3 fruit fly cellular contexts compared by ENCODE assay signal in the genomic region with DNA sequence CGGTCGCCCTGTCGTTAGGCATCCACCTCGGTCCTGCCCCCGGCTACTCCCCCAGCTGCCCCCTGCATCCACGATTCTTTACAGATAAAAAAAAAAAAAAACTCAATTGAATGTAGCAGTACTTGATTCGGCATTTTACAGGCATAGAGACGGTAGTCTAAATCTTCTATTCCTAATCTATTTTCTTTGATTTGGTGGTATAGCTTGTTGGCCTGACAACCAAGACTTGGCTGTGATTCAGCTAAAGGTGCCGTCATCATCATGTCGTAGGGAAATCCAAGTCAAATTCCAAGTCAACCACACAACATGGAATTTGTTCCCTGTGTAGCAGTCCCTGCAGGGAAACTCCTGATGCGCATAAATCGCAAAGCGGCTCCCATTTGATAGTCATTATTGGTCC.
TF ChIP-seq lines count a peak whose summit lies in the region.

No protein-coding gene starts in this region.

TF ChIP-seq in whole organism, prepupa, 60 proteins besides CTCF, POLR2A, EP300 and RAD21 (continues in another document):
- TF ChIP-seq cyc (GFP tag; optimal IDR thresholded peaks at IDR 0.05; lab: Kevin White, UChicago) = peak; percentile 81
- peak; percentile 57 for TF ChIP-seq CG6792 (GFP tag; optimal IDR thresholded peaks at IDR 0.05; lab: Kevin White, UChicago)
- TF ChIP-seq CG4318 (GFP tag; optimal IDR thresholded peaks at IDR 0.05; lab: Kevin White, UChicago) = no peak
- TF ChIP-seq CG11902 (GFP tag; optimal IDR thresholded peaks at IDR 0.05; lab: Kevin White, UChicago) = peak; percentile 23
- no peak; the same call in 1 of the 2 replicates for TF ChIP-seq CG15336 (GFP tag; IDR thresholded peaks at IDR 0.05; lab: Robert Waterston, UW)
- TF ChIP-seq CG6163 (GFP tag; IDR thresholded peaks at IDR 0.05; lab: Robert Waterston, UW) = 0 out of 3 replicates have a peak, but pooled peaks have one; percentile 22
- peak; percentile 61 for TF ChIP-seq CG10631 (GFP tag; optimal IDR thresholded peaks at IDR 0.05; lab: Kevin White, UChicago)
- TF ChIP-seq CG3919 (GFP tag; optimal IDR thresholded peaks at IDR 0.05; lab: Kevin White, UChicago) = peak; percentile 55
- TF ChIP-seq fd85E (GFP tag; optimal IDR thresholded peaks at IDR 0.05; lab: Kevin White, UChicago) = no peak
- TF ChIP-seq CG8119 (GFP tag; IDR thresholded peaks at IDR 0.05; lab: Robert Waterston, UW) = peak; percentile 23; the same call in 1 of the 3 replicates
- peak; percentile 83 for TF ChIP-seq topi (GFP tag; optimal IDR thresholded peaks at IDR 0.05; lab: Kevin White, UChicago)
- no peak for TF ChIP-seq Hr38 (GFP tag; optimal IDR thresholded peaks at IDR 0.05; lab: Kevin White, UChicago)
- peak; percentile 57 for TF ChIP-seq Blimp-1 (GFP tag; optimal IDR thresholded peaks at IDR 0.05; lab: Kevin White, UChicago)
- peak; percentile 78 for TF ChIP-seq CG31627 (GFP tag; optimal IDR thresholded peaks at IDR 0.05; lab: Kevin White, UChicago)
- TF ChIP-seq pdm3 (GFP tag; optimal IDR thresholded peaks at IDR 0.05; lab: Kevin White, UChicago) = no peak
- peak; percentile 77 for TF ChIP-seq Smox (GFP tag; optimal IDR thresholded peaks at IDR 0.05; lab: Kevin White, UChicago)
- peak; percentile 32 for TF ChIP-seq net (GFP tag; optimal IDR thresholded peaks at IDR 0.05; lab: Kevin White, UChicago)
- TF ChIP-seq fd59A (GFP tag; optimal IDR thresholded peaks at IDR 0.05; lab: Kevin White, UChicago) = peak; percentile 70
- peak; percentile 88 for TF ChIP-seq svp (GFP tag; lab: Kevin White, UChicago)
- no peak for TF ChIP-seq Eip93F (GFP tag; optimal IDR thresholded peaks at IDR 0.05; lab: Kevin White, UChicago)
- TF ChIP-seq CG6808 (GFP tag; optimal IDR thresholded peaks at IDR 0.05; lab: Kevin White, UChicago) = peak; percentile 66
- TF ChIP-seq Ets96B (tag; optimal IDR thresholded peaks at IDR 0.05; lab: Kevin White, UChicago) = peak; percentile 60
- peak; percentile 56 for TF ChIP-seq CG34406 (GFP tag; optimal IDR thresholded peaks at IDR 0.05; lab: Kevin White, UChicago)
- TF ChIP-seq esn (GFP tag; optimal IDR thresholded peaks at IDR 0.05; lab: Kevin White, UChicago) = peak; percentile 81
- TF ChIP-seq Eip78C (GFP tag; lab: Kevin White, UChicago) = peak; percentile 85
- peak; percentile 65 for TF ChIP-seq achi (GFP tag; optimal IDR thresholded peaks at IDR 0.05; lab: Kevin White, UChicago)
- TF ChIP-seq vri (GFP tag; optimal IDR thresholded peaks at IDR 0.05; lab: Kevin White, UChicago) = no peak
- TF ChIP-seq Lpt (GFP tag; optimal IDR thresholded peaks at IDR 0.05; lab: Kevin White, UChicago) = peak; percentile 37
- peak; percentile 48 for TF ChIP-seq spab (GFP tag; optimal IDR thresholded peaks at IDR 0.05; lab: Kevin White, UChicago)

TF ChIP-seq in whole organism, pupa, 21 proteins besides CTCF, POLR2A, EP300 and RAD21:
- TF ChIP-seq CG13204 (GFP tag; optimal IDR thresholded peaks at IDR 0.05; lab: Kevin White, UChicago) (no peak), Pif1A (GFP tag; optimal IDR thresholded peaks at IDR 0.05; lab: Kevin White, UChicago) (no peak), Snoo (tag; optimal IDR thresholded peaks at IDR 0.05; lab: Kevin White, UChicago) (peak; percentile 59), CG10348 (GFP tag; IDR thresholded peaks at IDR 0.05; lab: Robert Waterston, UW) (no peak), CG8301 (tag; optimal IDR thresholded peaks at IDR 0.05; lab: Kevin White, UChicago) (peak; percentile 46), CG34367 (tag; optimal IDR thresholded peaks at IDR 0.05; lab: Kevin White, UChicago) (peak; percentile 61), CG8159 (tag; optimal IDR thresholded peaks at IDR 0.05; lab: Kevin White, UChicago) (peak; percentile 69), CG17806 (tag; optimal IDR thresholded peaks at IDR 0.05; lab: Kevin White, UChicago) (peak; percentile 69), CG15710 (tag; optimal IDR thresholded peaks at IDR 0.05; lab: Kevin White, UChicago) (peak; percentile 69), Pif1B (GFP tag; optimal IDR thresholded peaks at IDR 0.05; lab: Kevin White, UChicago) (no peak), CG9948 (tag; optimal IDR thresholded peaks at IDR 0.05; lab: Kevin White, UChicago) (peak; percentile 72)

TF ChIP-seq in whole organism, wandering third instar larva, 38 proteins besides CTCF, POLR2A, EP300 and RAD21:
- TF ChIP-seq h (GFP tag; optimal IDR thresholded peaks at IDR 0.05; lab: Kevin White, UChicago) = peak; percentile 78
- TF ChIP-seq sage (GFP tag; optimal IDR thresholded peaks at IDR 0.05; lab: Kevin White, UChicago) = no peak
- peak; percentile 76 for TF ChIP-seq fru (GFP tag; optimal IDR thresholded peaks at IDR 0.05; lab: Kevin White, UChicago)
- no peak for TF ChIP-seq lola (GFP tag; optimal IDR thresholded peaks at IDR 0.05; lab: Kevin White, UChicago)
- TF ChIP-seq Sp1 (GFP tag; optimal IDR thresholded peaks at IDR 0.05; lab: Kevin White, UChicago) = peak; percentile 83
- no peak for TF ChIP-seq Hr78 (GFP tag; optimal IDR thresholded peaks at IDR 0.05; lab: Kevin White, UChicago)
- TF ChIP-seq CG32264 (GFP tag; optimal IDR thresholded peaks at IDR 0.05; lab: Kevin White, UChicago) = no peak
- no peak for TF ChIP-seq Abd-B (GFP tag; optimal IDR thresholded peaks at IDR 0.05; lab: Kevin White, UChicago)
- no peak for TF ChIP-seq N (GFP tag; optimal IDR thresholded peaks at IDR 0.05; lab: Kevin White, UChicago)
- no peak for TF ChIP-seq jim (GFP tag; optimal IDR thresholded peaks at IDR 0.05; lab: Kevin White, UChicago)
- TF ChIP-seq CrebA (GFP tag; optimal IDR thresholded peaks at IDR 0.05; lab: Kevin White, UChicago; ENCODE audit: borderline replicate concordance) = no peak
- TF ChIP-seq Myc (optimal IDR thresholded peaks at IDR 0.05; lab: Kevin White, UChicago) = no peak
- TF ChIP-seq Dfd (GFP tag; optimal IDR thresholded peaks at IDR 0.05; lab: Kevin White, UChicago) = no peak
- TF ChIP-seq ey (GFP tag; optimal IDR thresholded peaks at IDR 0.05; lab: Kevin White, UChicago) = peak; percentile 78
- TF ChIP-seq dl (GFP tag; optimal IDR thresholded peaks at IDR 0.05; lab: Kevin White, UChicago; ENCODE audit: insufficient read depth in 1 of 2, partially characterized antibody in 2 of 2) = no peak
- TF ChIP-seq foxo (GFP tag; optimal IDR thresholded peaks at IDR 0.05; lab: Kevin White, UChicago) = peak in 1 of 2 experiments; percentile 80
- no peak for TF ChIP-seq Vsx2 (GFP tag; optimal IDR thresholded peaks at IDR 0.05; lab: Kevin White, UChicago; ENCODE audit: partially characterized antibody)
- no peak for TF ChIP-seq tai (GFP tag; optimal IDR thresholded peaks at IDR 0.05; lab: Kevin White, UChicago)
- TF ChIP-seq psq (GFP tag; optimal IDR thresholded peaks at IDR 0.05; lab: Kevin White, UChicago) = peak; percentile 64
- TF ChIP-seq Jra (GFP tag; optimal IDR thresholded peaks at IDR 0.05; lab: Kevin White, UChicago) = no peak
- peak; percentile 68 for TF ChIP-seq rgr (GFP tag; optimal IDR thresholded peaks at IDR 0.05; lab: Kevin White, UChicago)
- no peak for TF ChIP-seq brk (GFP tag; optimal IDR thresholded peaks at IDR 0.05; lab: Kevin White, UChicago)
- peak; percentile 69 for TF ChIP-seq OdsH (GFP tag; optimal IDR thresholded peaks at IDR 0.05; lab: Kevin White, UChicago)
- no peak for TF ChIP-seq Mio (GFP tag; optimal IDR thresholded peaks at IDR 0.05; lab: Kevin White, UChicago)
- TF ChIP-seq Hnf4 (GFP tag; optimal IDR thresholded peaks at IDR 0.05; lab: Kevin White, UChicago) = no peak
- TF ChIP-seq pan (optimal IDR thresholded peaks at IDR 0.05; lab: Kevin White, UChicago) = no peak
- TF ChIP-seq dsf (GFP tag; optimal IDR thresholded peaks at IDR 0.05; lab: Kevin White, UChicago; ENCODE audit: borderline replicate concordance) = no peak
- TF ChIP-seq woc (GFP tag; optimal IDR thresholded peaks at IDR 0.05; lab: Kevin White, UChicago) = peak; percentile 85
- TF ChIP-seq br (GFP tag; optimal IDR thresholded peaks at IDR 0.05; lab: Kevin White, UChicago) = peak; percentile 75
- TF ChIP-seq dmrt93B (GFP tag; optimal IDR thresholded peaks at IDR 0.05; lab: Kevin White, UChicago) = peak; percentile 73
- TF ChIP-seq CG9705 (GFP tag; optimal IDR thresholded peaks at IDR 0.05; lab: Kevin White, UChicago) = peak; percentile 68
- no peak for TF ChIP-seq usp (GFP tag; optimal IDR thresholded peaks at IDR 0.05; lab: Kevin White, UChicago)
- TF ChIP-seq HLH106 (tag; optimal IDR thresholded peaks at IDR 0.05; lab: Kevin White, UChicago) = peak; percentile 87
- TF ChIP-seq Dif (GFP tag; optimal IDR thresholded peaks at IDR 0.05; lab: Kevin White, UChicago; ENCODE audit: partially characterized antibody) = no peak
- no peak for TF ChIP-seq sv (GFP tag; optimal IDR thresholded peaks at IDR 0.05; lab: Kevin White, UChicago)
- TF ChIP-seq GATAd (GFP tag; optimal IDR thresholded peaks at IDR 0.05; lab: Kevin White, UChicago) = no peak
- no peak for TF ChIP-seq Hr83 (GFP tag; optimal IDR thresholded peaks at IDR 0.05; lab: Kevin White, UChicago; ENCODE audit: poor library complexity, severe bottlenecking)
- TF ChIP-seq Rel (GFP tag; optimal IDR thresholded peaks at IDR 0.05; lab: Kevin White, UChicago) = no peak
- no peak for TF ChIP-seq Rel (tag; optimal IDR thresholded peaks at IDR 0.05; lab: Kevin White, UChicago)
